Worm (Caenorhabditis elegans): ENCODE measurements around the gene W02F12.4.

DNA sequence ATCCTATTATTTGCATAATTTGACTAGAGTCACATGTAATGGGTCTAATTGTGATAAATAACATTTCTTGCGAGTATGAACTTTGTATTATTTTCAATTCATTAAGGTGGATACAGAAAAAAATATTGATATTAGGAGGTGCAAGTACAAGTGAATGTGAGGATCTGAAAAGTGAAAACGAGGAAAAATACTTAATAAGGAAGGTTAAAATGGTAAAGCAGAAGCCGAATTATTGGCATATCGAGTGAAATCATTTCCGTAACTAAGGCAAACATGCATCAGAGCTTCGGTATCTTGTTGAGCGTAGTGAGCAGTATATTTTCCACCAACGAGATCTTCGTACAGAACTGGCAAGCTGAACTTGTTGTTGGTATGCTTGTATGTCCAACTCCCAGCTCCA is 2.3 kb downstream of the W02F12.4 start:
- no peak for TF ChIP-seq pqm-1 (tag; optimal IDR thresholded peaks at IDR 0.05)
- no peak for TF ChIP-seq nhr-237 (tag; optimal IDR thresholded peaks at IDR 0.05)
- TF ChIP-seq jun-1 (tag; optimal IDR thresholded peaks at IDR 0.05) = no peak
- TF ChIP-seq mdl-1 (tag; optimal IDR thresholded peaks at IDR 0.05) = no peak
- no peak for TF ChIP-seq sptf-1 (tag; optimal IDR thresholded peaks at IDR 0.05)
- TF ChIP-seq snpc-4 (tag; optimal IDR thresholded peaks at IDR 0.05) = no peak
- TF ChIP-seq grh-1 (GFP tag; IDR thresholded peaks at IDR 0.05) = no peak
- TF ChIP-seq mep-1 (tag; optimal IDR thresholded peaks at IDR 0.05) = no peak
- no peak for TF ChIP-seq ceh-88 (GFP tag; IDR thresholded peaks at IDR 0.05)
- no peak for TF ChIP-seq sup-37 (GFP tag; optimal IDR thresholded peaks at IDR 0.05)
- no peak for TF ChIP-seq ama-1 (optimal IDR thresholded peaks at IDR 0.05)
- no peak for TF ChIP-seq nhr-77 (tag; optimal IDR thresholded peaks at IDR 0.05)
- TF ChIP-seq nhr-12 (tag; optimal IDR thresholded peaks at IDR 0.05) = no peak
- no peak for TF ChIP-seq nhr-47 (tag; optimal IDR thresholded peaks at IDR 0.05)

Data from whole organism, L1 larva.